Fruit fly (Drosophila melanogaster) whole organism, embryonic: ENCODE measurements around the gene cerv.

Source experiments
- BEAF-32 ChIP-seq: fragments of 200-800 bp; sonication (Bioruptor generic); optimal IDR thresholded peaks from 3 replicates; lab custom pipeline; 2017; ENCODE audit warnings: missing biosample characterization, missing genetic modification characterization, mild to moderate bottlenecking, moderate library complexity, missing genetic modification reagents
- C15 ChIP-seq: fragments of 200-800 bp; sonication (Bioruptor generic); IDR thresholded peaks from 3 replicates; pipeline ENCODE4 v1.3.6; 2022; ENCODE audit warnings: missing biosample characterization, missing genetic modification characterization
- CG10462 ChIP-seq: fragments of 200-800 bp; sonication (Bioruptor generic); optimal IDR thresholded peaks from 2 replicates; lab custom pipeline; 2016; ENCODE audit warnings: missing biosample characterization, missing genetic modification characterization
- CG10959 ChIP-seq: fragments of 200-800 bp; sonication (Bioruptor generic); IDR thresholded peaks from 2 replicates; pipeline ENCODE4 v1.3.6; 2022; ENCODE audit warnings: missing biosample characterization, missing genetic modification characterization
- CG11695 ChIP-seq: fragments of 200-800 bp; sonication (Bioruptor generic); IDR thresholded peaks from 3 replicates; pipeline ENCODE4 v1.3.6; 2022; ENCODE audit warnings: missing biosample characterization, missing genetic modification characterization
- CG12219 ChIP-seq: fragments of 200-800 bp; sonication (Bioruptor generic); optimal IDR thresholded peaks from 3 replicates; lab custom pipeline; 2018; ENCODE audit warnings: missing biosample characterization, mild to moderate bottlenecking, missing genetic modification characterization
- CG14441 ChIP-seq: fragments of 200-800 bp; sonication (Bioruptor generic); IDR thresholded peaks from 2 replicates; pipeline ENCODE4 v1.3.6; 2022; ENCODE audit warnings: missing biosample characterization, missing genetic modification characterization
- CG1529 ChIP-seq: fragments of 200-800 bp; sonication (Bioruptor generic); optimal IDR thresholded peaks from 3 replicates; lab custom pipeline; 2018; ENCODE audit warnings: missing biosample characterization, missing genetic modification characterization
- CG1603 ChIP-seq: fragments of 200-800 bp; sonication (Bioruptor generic); optimal IDR thresholded peaks from 2 replicates; lab custom pipeline; 2019; ENCODE audit warnings: missing biosample characterization, mild to moderate bottlenecking, missing genetic modification characterization, moderate library complexity
- CG16779 ChIP-seq: fragments of 200-800 bp; sonication (Bioruptor generic); IDR thresholded peaks from 2 replicates; pipeline ENCODE4 v1.3.6; 2022; ENCODE audit warnings: missing biosample characterization, missing genetic modification characterization
- CG18619 ChIP-seq: fragments of 200-800 bp; sonication (Bioruptor generic); optimal IDR thresholded peaks from 3 replicates; lab custom pipeline; 2017; ENCODE audit warnings: missing biosample characterization, mild to moderate bottlenecking, missing genetic modification characterization
- CG2712 ChIP-seq: fragments of 200-800 bp; optimal IDR thresholded peaks from 3 replicates; lab custom pipeline; 2019; ENCODE audit warnings: missing biosample characterization, mild to moderate bottlenecking, missing genetic modification characterization, moderate library complexity
- CG2889 ChIP-seq: fragments of 200-800 bp; sonication (Bioruptor generic); IDR thresholded peaks from 3 replicates; pipeline ENCODE4 v1.3.6; 2022; ENCODE audit warnings: missing biosample characterization, missing genetic modification characterization
- CG32772 ChIP-seq: fragments of 200-800 bp; sonication (Bioruptor generic); IDR thresholded peaks from 2 replicates; pipeline ENCODE4 v1.3.6; 2022; ENCODE audit warnings: missing biosample characterization, missing genetic modification characterization
- CG34422 ChIP-seq: fragments of 200-800 bp; sonication (Bioruptor generic); IDR thresholded peaks from 3 replicates; pipeline ENCODE4 v1.3.6; 2022; ENCODE audit warnings: missing biosample characterization, missing genetic modification characterization
- CG4730 ChIP-seq: fragments of 200-800 bp; sonication (Bioruptor generic); IDR thresholded peaks from 2 replicates; pipeline ENCODE4 v1.3.6; 2022; ENCODE audit warnings: missing biosample characterization, missing genetic modification characterization
- CG6272 ChIP-seq: fragments of 200-800 bp; sonication (Bioruptor generic); IDR thresholded peaks from 2 replicates; pipeline ENCODE4 v1.3.6; 2022; ENCODE audit warnings: missing biosample characterization, missing genetic modification characterization
- CG6791 ChIP-seq: fragments of 200-800 bp; sonication (Bioruptor generic); IDR thresholded peaks from 3 replicates; pipeline ENCODE4 v1.3.6; 2022; ENCODE audit warnings: missing biosample characterization, missing genetic modification characterization; ENCODE audit not compliant: partially characterized antibody
- CG7839 ChIP-seq: fragments of 200-800 bp; sonication (Bioruptor generic); optimal IDR thresholded peaks from 3 replicates; lab custom pipeline; 2018; ENCODE audit warnings: missing biosample characterization, mild to moderate bottlenecking, missing genetic modification characterization, moderate library complexity
- CG9215 ChIP-seq: fragments of 200-800 bp; sonication (Bioruptor generic); IDR thresholded peaks from 2 replicates; pipeline ENCODE4 v1.3.6; 2022; ENCODE audit warnings: missing biosample characterization, missing genetic modification characterization
- CG9817 ChIP-seq: fragments of 200-800 bp; sonication (Bioruptor generic); optimal IDR thresholded peaks from 2 replicates; lab custom pipeline; 2018; ENCODE audit warnings: missing biosample characterization, mild to moderate bottlenecking, missing genetic modification characterization, moderate library complexity
- H15 ChIP-seq: fragments of 200-800 bp; sonication (Bioruptor generic); IDR thresholded peaks from 3 replicates; pipeline ENCODE4 v1.3.6; 2022; ENCODE audit warnings: missing biosample characterization, missing genetic modification characterization
- HLH4C ChIP-seq: fragments of 200-800 bp; sonication (Bioruptor generic); IDR thresholded peaks from 3 replicates; pipeline ENCODE4 v1.3.6; 2022; ENCODE audit warnings: missing biosample characterization, missing genetic modification characterization; ENCODE audit not compliant: partially characterized antibody
- Hmr ChIP-seq: fragments of 200-800 bp; sonication (Bioruptor generic); optimal IDR thresholded peaks from 3 replicates; lab custom pipeline; 2017; ENCODE audit warnings: mild to moderate bottlenecking, missing biosample characterization, missing genetic modification reagents, missing genetic modification characterization
- NC2β ChIP-seq: fragments of 200-800 bp; sonication (Bioruptor generic); optimal IDR thresholded peaks from 2 replicates; lab custom pipeline; 2016; ENCODE audit warnings: missing biosample characterization, missing genetic modification characterization
- Optix ChIP-seq: fragments of 200-800 bp; sonication (Bioruptor generic); IDR thresholded peaks from 3 replicates; pipeline ENCODE4 v1.3.6; 2022; ENCODE audit warnings: missing biosample characterization, missing genetic modification characterization
- Rx ChIP-seq: fragments of 200-800 bp; sonication (Bioruptor generic); IDR thresholded peaks from 2 replicates; pipeline ENCODE4 v1.3.6; 2022; ENCODE audit warnings: missing biosample characterization, missing genetic modification characterization
- Sox102F ChIP-seq: fragments of 200-800 bp; sonication (Bioruptor generic); optimal IDR thresholded peaks from 2 replicates; lab custom pipeline; 2018; ENCODE audit warnings: missing biosample characterization, mild to moderate bottlenecking, missing genetic modification characterization, moderate library complexity
- Taf1 ChIP-seq: fragments of 200-800 bp; sonication (Bioruptor generic); IDR thresholded peaks from 2 replicates; pipeline ENCODE4 v1.3.6; 2022; ENCODE audit warnings: missing biosample characterization, missing genetic modification characterization
- ase ChIP-seq: fragments of 200-800 bp; sonication (Bioruptor generic); IDR thresholded peaks from 3 replicates; pipeline ENCODE4 v1.3.6; 2022; ENCODE audit warnings: missing biosample characterization, missing genetic modification characterization
- az2 ChIP-seq: fragments of 200-800 bp; sonication (Bioruptor generic); optimal IDR thresholded peaks from 3 replicates; lab custom pipeline; 2016; ENCODE audit warnings: missing biosample characterization, missing genetic modification characterization
- bcd ChIP-seq: fragments of 200-800 bp; sonication (Bioruptor generic); optimal IDR thresholded peaks from 2 replicates; lab custom pipeline; 2017; ENCODE audit warnings: missing biosample characterization, mild to moderate bottlenecking, missing genetic modification characterization
- chif ChIP-seq, 2 experiments: fragments of 200-800 bp; sonication (Bioruptor generic); optimal IDR thresholded peaks; 3 replicates each; lab custom pipeline; 2016; ENCODE audit warnings: missing biosample characterization in 2 of 2, missing genetic modification characterization in 2 of 2
- danr ChIP-seq: fragments of 200-800 bp; sonication (Bioruptor generic); IDR thresholded peaks from 2 replicates; pipeline ENCODE4 v1.3.6; 2022; ENCODE audit warnings: missing biosample characterization, missing genetic modification characterization
- dpn ChIP-seq, 2 experiments: fragments of 200-800 bp; sonication (Bioruptor generic); optimal IDR thresholded peaks; 3 replicates each; lab custom pipeline; 2016; ENCODE audit warnings: missing biosample characterization in 2 of 2, missing genetic modification characterization in 2 of 2
- inv ChIP-seq: fragments of 200-800 bp; sonication (Bioruptor generic); IDR thresholded peaks from 2 replicates; pipeline ENCODE4 v1.3.6; 2022; ENCODE audit warnings: missing biosample characterization, missing genetic modification characterization; ENCODE audit not compliant: partially characterized antibody
- lbe ChIP-seq: fragments of 200-800 bp; sonication (Bioruptor generic); optimal IDR thresholded peaks from 2 replicates; lab custom pipeline; 2016; ENCODE audit warnings: missing biosample characterization, mild to moderate bottlenecking, missing genetic modification characterization
- lmd ChIP-seq: fragments of 200-800 bp; sonication (Bioruptor generic); IDR thresholded peaks from 2 replicates; pipeline ENCODE4 v1.3.6; 2022; ENCODE audit warnings: missing biosample characterization, missing genetic modification characterization
- mld ChIP-seq: fragments of 200-800 bp; sonication (Bioruptor generic); IDR thresholded peaks from 3 replicates; pipeline ENCODE4 v1.3.6; 2022; ENCODE audit warnings: missing biosample characterization, missing genetic modification characterization; ENCODE audit not compliant: partially characterized antibody
- onecut ChIP-seq: fragments of 200-800 bp; sonication (Bioruptor generic); IDR thresholded peaks from 2 replicates; pipeline ENCODE4 v1.3.6; 2022; ENCODE audit warnings: missing biosample characterization, missing genetic modification characterization
- sens ChIP-seq: fragments of 200-800 bp; sonication (Bioruptor generic); peaks from one replicate; lab custom pipeline; 2016; ENCODE audit warnings: missing biosample characterization, missing genetic modification characterization
- so ChIP-seq: fragments of 200-800 bp; sonication (Bioruptor generic); IDR thresholded peaks from 3 replicates; pipeline ENCODE4 v1.3.6; 2022; ENCODE audit warnings: missing biosample characterization, missing genetic modification characterization
- sob ChIP-seq: fragments of 200-800 bp; sonication (Bioruptor generic); IDR thresholded peaks from 2 replicates; pipeline ENCODE4 v1.3.6; 2022; ENCODE audit warnings: missing biosample characterization, missing genetic modification characterization
- stwl ChIP-seq: fragments of 200-800 bp; sonication (Bioruptor generic); optimal IDR thresholded peaks from 3 replicates; lab custom pipeline; 2018; ENCODE audit warnings: missing biosample characterization, mild to moderate bottlenecking, missing genetic modification characterization, moderate library complexity
- trh ChIP-seq: fragments of 200-800 bp; sonication (Bioruptor generic); optimal IDR thresholded peaks from 2 replicates; lab custom pipeline; 2016; ENCODE audit warnings: missing biosample characterization, missing genetic modification characterization
- twi ChIP-seq: fragments of 200-800 bp; optimal IDR thresholded peaks from 2 replicates; lab custom pipeline; 2019; ENCODE audit warnings: missing biosample characterization, mild to moderate bottlenecking, missing genetic modification characterization, moderate library complexity
- tx ChIP-seq: fragments of 200-800 bp; sonication (Bioruptor generic); optimal IDR thresholded peaks from 2 replicates; lab custom pipeline; 2016; ENCODE audit warnings: missing biosample characterization, missing genetic modification characterization
- vnd ChIP-seq: fragments of 200-800 bp; sonication (Bioruptor generic); IDR thresholded peaks from 3 replicates; pipeline ENCODE4 v1.3.6; 2022; ENCODE audit warnings: missing biosample characterization, missing genetic modification characterization; ENCODE audit not compliant: partially characterized antibody
- zfh1 ChIP-seq: fragments of 200-800 bp; sonication (Bioruptor generic); IDR thresholded peaks from 3 replicates; pipeline ENCODE4 v1.3.6; 2022; ENCODE audit warnings: missing biosample characterization, missing genetic modification characterization

The cerv gene

dm6 chrX:15594230-15594857, 16.4 kb upstream of the cerv start (continued):
- peak; percentile 34; the same call in 1 of the 2 replicates for TF ChIP-seq Taf1 (GFP tag; lab: Robert Waterston, UW)
- no peak for TF ChIP-seq C15 (GFP tag; lab: Robert Waterston, UW)
- no peak for TF ChIP-seq CG18619 (GFP tag; lab: Kevin White, UChicago)
- TF ChIP-seq CG11695 (GFP tag; lab: Robert Waterston, UW) = 0 out of 3 replicates have a peak, but pooled peaks have one; percentile 10
- TF ChIP-seq CG9817 = peak; percentile 49
- peak; percentile 53; the same call in 2 of the 3 replicates for TF ChIP-seq Optix (GFP tag; lab: Robert Waterston, UW)
- TF ChIP-seq stwl (tag; lab: Kevin White, UChicago) = peak; percentile 24
- TF ChIP-seq CG10462 (GFP tag; lab: Kevin White, UChicago) = no peak
- peak; percentile 68 for TF ChIP-seq CG34422
- TF ChIP-seq lbe (GFP tag; lab: Kevin White, UChicago) = peak; percentile 4
- peak; percentile 52 for TF ChIP-seq Sox102F (GFP tag; lab: Kevin White, UChicago)
- TF ChIP-seq mld (GFP tag; lab: Robert Waterston, UW) = no peak
- TF ChIP-seq CG32772 = peak; percentile 61
- peak; percentile 50; the same call in 1 of the 3 replicates for TF ChIP-seq H15 (GFP tag; lab: Robert Waterston, UW)
- TF ChIP-seq CG12219 (GFP tag; lab: Kevin White, UChicago) = no peak
- TF ChIP-seq CG2889 (GFP tag; lab: Robert Waterston, UW) = no peak
- TF ChIP-seq zfh1 = peak; percentile 76; the same call in 2 of the 3 replicates
- peak; percentile 13; the same call in 1 of the 2 replicates for TF ChIP-seq CG6272 (GFP tag; lab: Robert Waterston, UW)
- 0 out of 2 replicates have a peak, but pooled peaks have one; percentile 24 for TF ChIP-seq CG4730 (GFP tag; lab: Robert Waterston, UW)
- no peak for TF ChIP-seq BEAF-32 (GFP tag; lab: Kevin White, UChicago)
- TF ChIP-seq CG10959 = peak; percentile 34; the same call in 1 of the 2 replicates
- peak; percentile 30 for TF ChIP-seq az2
- TF ChIP-seq danr = no peak
- TF ChIP-seq Hmr (GFP tag; lab: Kevin White, UChicago) = peak; percentile 25
- TF ChIP-seq CG1603 (tag; lab: Kevin White, UChicago) = peak; percentile 21
- no peak for TF ChIP-seq tx
- TF ChIP-seq CG14441 (GFP tag; lab: Robert Waterston, UW) = peak; percentile 60
- TF ChIP-seq CG6791 (GFP tag; lab: Robert Waterston, UW) = peak; percentile 33; the same call in 1 of the 3 replicates
- 0 out of 3 replicates have a peak, but pooled peaks have one; percentile 22 for TF ChIP-seq vnd
- TF ChIP-seq CG7839 (tag; lab: Kevin White, UChicago) = peak; percentile 51
- no peak for TF ChIP-seq trh (GFP tag; lab: Kevin White, UChicago)
- TF ChIP-seq inv (GFP tag; lab: Robert Waterston, UW) = 0 out of 2 replicates have a peak, but pooled peaks have one; percentile 30
- peak; percentile 51; the same call in 1 of the 2 replicates for TF ChIP-seq CG9215 (GFP tag; lab: Robert Waterston, UW)
- TF ChIP-seq CG2712 = peak; percentile 41
- no peak for TF ChIP-seq CG16779 (GFP tag; lab: Robert Waterston, UW)
- 0 out of 3 replicates have a peak, but pooled peaks have one; percentile 29 for TF ChIP-seq HLH4C
- peak in 1 of 2 experiments; percentile 28 for TF ChIP-seq dpn (GFP tag; optimal IDR thresholded peaks at IDR 0.05; lab: Kevin White, UChicago)
- peak in 1 of 2 experiments; percentile 41 for TF ChIP-seq chif (GFP tag; optimal IDR thresholded peaks at IDR 0.05; lab: Kevin White, UChicago)
- TF ChIP-seq bcd (GFP tag; lab: Kevin White, UChicago) = peak; percentile 7
- TF ChIP-seq sens (GFP tag; lab: Kevin White, UChicago) = peak; percentile 81
- peak; percentile 39; the same call in 1 of the 2 replicates for TF ChIP-seq onecut (GFP tag; lab: Robert Waterston, UW)
- no peak for TF ChIP-seq CG1529 (GFP tag; lab: Kevin White, UChicago)
- peak; percentile 60; the same call in 1 of the 2 replicates for TF ChIP-seq sob (GFP tag; lab: Robert Waterston, UW)
- peak; percentile 51 for TF ChIP-seq twi
- peak; percentile 56; the same call in 1 of the 2 replicates for TF ChIP-seq lmd (GFP tag; lab: Robert Waterston, UW)
- peak; percentile 17; the same call in 1 of the 2 replicates for TF ChIP-seq Rx (GFP tag; lab: Robert Waterston, UW)
- peak; percentile 21 for TF ChIP-seq NC2β (GFP tag; lab: Kevin White, UChicago)
- TF ChIP-seq so (GFP tag; lab: Robert Waterston, UW) = 0 out of 3 replicates have a peak, but pooled peaks have one; percentile 5
- TF ChIP-seq ase (GFP tag; lab: Robert Waterston, UW) = peak; percentile 47; the same call in 1 of the 3 replicates
